Worm (Caenorhabditis elegans): ENCODE measurements around the gene F42A6.2.
"Not testable (repeated sequence)": the region's sequence is repeated elsewhere in the genome, so short reads cannot be mapped to it uniquely, and the experiment has no call there.

ce11 chrIV:3331758-3332157 lies 9.5 kb upstream of the F42A6.2 start, which contains the start of gene F42A6.5:
- not testable (repeated sequence) for TF ChIP-seq flt-1 (GFP tag; IDR thresholded peaks at IDR 0.05); T22C8.4 (GFP tag; IDR thresholded peaks at IDR 0.05); tab-1 (GFP tag; IDR thresholded peaks at IDR 0.05); cog-1 (tag; optimal IDR thresholded peaks at IDR 0.05); ztf-23 (GFP tag; IDR thresholded peaks at IDR 0.05); ref-1 (GFP tag; conservative IDR thresholded peaks at IDR 0.05); med-1 (GFP tag; optimal IDR thresholded peaks at IDR 0.05; ENCODE audit: insufficient read depth)

Data from whole organism, midembryonic.